Worm (Caenorhabditis elegans): ENCODE results near the gene F36H9.2.

The F36H9.2 gene

ce11 chrV:1756856-1757255, 31.4 kb upstream of the F36H9.2 start, which contains the start of gene clec-204:
Gene clec-204 (plus strand): TSS chrV:1757156.
- TF ChIP-seq unc-62 (GFP tag; optimal IDR thresholded peaks at IDR 0.05) (no peak), mab-5 (tag; optimal IDR thresholded peaks at IDR 0.05) (no peak), fos-1 (tag; optimal IDR thresholded peaks at IDR 0.05) (peak; percentile 28)

- TF ChIP-seq nhr-10 (tag; optimal IDR thresholded peaks at IDR 0.05), result no peak
- TF ChIP-seq mdl-1 (tag; optimal IDR thresholded peaks at IDR 0.05), result no peak
- no peak for TF ChIP-seq unc-62 (GFP tag; optimal IDR thresholded peaks at IDR 0.05)
- TF ChIP-seq mbf-1 (tag; optimal IDR thresholded peaks at IDR 0.05), result no peak
- TF ChIP-seq nhr-6 (tag; optimal IDR thresholded peaks at IDR 0.05), result no peak
- no peak for TF ChIP-seq nhr-77 (tag; optimal IDR thresholded peaks at IDR 0.05)
- no peak for TF ChIP-seq F13H6.1 (tag; optimal IDR thresholded peaks at IDR 0.05)
- TF ChIP-seq fos-1 (tag; optimal IDR thresholded peaks at IDR 0.05), result peak; percentile 63
Measured at ce11 chrV:1760682-1761081, 27.6 kb upstream of the F36H9.2 start, which contains the start of gene clec-205. Gene clec-205 (plus strand): TSS chrV:1760893.

ce11 chrV:1767427-1767826, 20.8 kb upstream of the F36H9.2 start:
- no peak for TF ChIP-seq mab-5 (tag; optimal IDR thresholded peaks at IDR 0.05)
- TF ChIP-seq C34F6.9 (tag; optimal IDR thresholded peaks at IDR 0.05), result no peak
- no peak for TF ChIP-seq nhr-21 (tag; optimal IDR thresholded peaks at IDR 0.05)
- no peak for TF ChIP-seq dmd-4 (tag; optimal IDR thresholded peaks at IDR 0.05)
- no peak for TF ChIP-seq ztf-4 (tag; optimal IDR thresholded peaks at IDR 0.05)
- TF ChIP-seq nhr-237 (tag; optimal IDR thresholded peaks at IDR 0.05), result no peak
- no peak for TF ChIP-seq mbf-1 (tag; optimal IDR thresholded peaks at IDR 0.05)
- no peak for TF ChIP-seq sem-4 (tag; optimal IDR thresholded peaks at IDR 0.05)
- no peak for TF ChIP-seq unc-55 (GFP tag; optimal IDR thresholded peaks at IDR 0.05)
- TF ChIP-seq egl-27 (tag; optimal IDR thresholded peaks at IDR 0.05), result no peak
- TF ChIP-seq F13H6.1 (tag; optimal IDR thresholded peaks at IDR 0.05), result no peak

- TF ChIP-seq sma-3 (GFP tag; optimal IDR thresholded peaks at IDR 0.05) (peak; percentile 1), unc-62 (GFP tag; optimal IDR thresholded peaks at IDR 0.05) (no peak), lsy-2 (tag; optimal IDR thresholded peaks at IDR 0.05) (peak in 1 of 2 experiments; percentile 5), crh-2 (tag; optimal IDR thresholded peaks at IDR 0.05) (no peak), sma-9 (GFP tag; optimal IDR thresholded peaks at IDR 0.05) (peak; percentile 58), sma-9 (tag; optimal IDR thresholded peaks at IDR 0.05) (no peak), Y55F3AM.14 (GFP tag; optimal IDR thresholded peaks at IDR 0.05) (no peak), fos-1 (tag; optimal IDR thresholded peaks at IDR 0.05) (peak; percentile 49), nhr-129 (tag; optimal IDR thresholded peaks at IDR 0.05) (peak; percentile 62), nhr-21 (tag; optimal IDR thresholded peaks at IDR 0.05) (peak; percentile 14), F13H6.1 (tag; optimal IDR thresholded peaks at IDR 0.05) (peak; percentile 21), gmeb-1 (tag; optimal IDR thresholded peaks at IDR 0.05) (peak; percentile 25)
Measured at ce11 chrV:1771727-1772126, 16.5 kb upstream of the F36H9.2 start, which contains the start of gene dhs-13. Gene dhs-13 (minus strand): TSS chrV:1771734.

DNA sequence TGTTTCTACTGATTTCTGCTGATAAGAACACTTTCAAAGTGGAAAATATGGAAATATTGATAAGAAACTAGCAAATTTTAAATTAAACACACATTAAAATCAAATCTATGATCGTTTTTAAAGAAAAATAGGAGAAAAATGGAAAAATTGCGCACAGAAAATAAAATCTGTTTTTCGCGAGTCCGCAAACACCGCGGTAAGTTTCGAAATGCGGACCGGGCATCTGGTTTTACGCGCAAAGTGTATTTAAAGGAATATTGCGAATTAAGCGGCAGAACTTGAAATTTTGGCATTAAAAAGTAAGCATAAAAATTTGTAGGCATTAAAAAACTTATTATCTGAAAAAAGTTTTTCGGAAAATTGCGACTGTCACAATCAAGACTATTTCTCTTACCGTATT, 15.1 kb upstream of the F36H9.2 start:
- TF ChIP-seq lsy-2 (tag; optimal IDR thresholded peaks at IDR 0.05) (peak in 1 of 2 experiments; percentile 45), unc-55 (GFP tag; optimal IDR thresholded peaks at IDR 0.05) (peak; percentile 23), egl-27 (tag; optimal IDR thresholded peaks at IDR 0.05) (no peak), sma-3 (GFP tag; optimal IDR thresholded peaks at IDR 0.05) (no peak), zag-1 (tag; optimal IDR thresholded peaks at IDR 0.05) (no peak), ztf-1 (GFP tag; conservative IDR thresholded peaks at IDR 0.05) (no peak), snpc-4 (tag; optimal IDR thresholded peaks at IDR 0.05) (no peak), mdl-1 (tag; optimal IDR thresholded peaks at IDR 0.05) (no peak), C34F6.9 (tag; optimal IDR thresholded peaks at IDR 0.05) (peak; percentile 10), nhr-21 (tag; optimal IDR thresholded peaks at IDR 0.05) (no peak)

DNA sequence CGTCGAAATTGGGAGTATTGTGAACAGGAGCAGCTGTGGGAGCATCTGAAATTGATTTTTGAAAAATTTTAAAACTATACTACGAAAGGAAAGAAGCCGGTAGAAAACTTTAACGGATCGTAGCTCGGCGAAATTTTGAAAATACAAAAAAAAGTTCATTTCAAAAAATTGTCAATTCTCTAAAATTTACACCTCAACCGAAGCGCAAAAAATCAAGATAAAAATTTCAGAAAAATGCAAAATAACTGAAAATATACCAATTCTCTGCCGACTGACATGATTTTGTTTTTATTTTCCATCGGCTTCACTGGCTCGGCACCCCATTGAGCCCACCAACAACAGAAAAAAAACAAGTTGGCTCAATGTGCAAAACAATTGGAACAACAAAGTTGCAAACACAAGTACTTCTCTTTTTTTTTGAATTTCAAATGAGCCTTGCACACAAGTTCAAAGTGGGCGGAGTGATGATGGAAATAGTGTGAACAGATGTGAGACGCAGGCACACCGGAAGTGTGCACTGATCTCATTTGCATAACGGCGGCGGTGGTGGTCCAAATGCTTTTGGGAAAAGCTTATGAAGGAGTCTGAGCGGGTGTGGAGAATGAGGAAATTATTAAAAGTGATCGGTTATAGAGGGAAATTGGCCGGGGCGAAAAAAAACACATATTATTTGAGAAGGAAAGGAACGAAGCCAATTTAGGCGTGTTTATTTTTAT, 13.2 kb upstream of the F36H9.2 start, which contains the start of gene F36H9.7:
Gene F36H9.7 (minus strand): TSS at position 51 of the 716 bp plus-strand sequence.
- TF ChIP-seq nhr-12 (tag; optimal IDR thresholded peaks at IDR 0.05) (no peak), ztf-1 (GFP tag; conservative IDR thresholded peaks at IDR 0.05) (no peak)
